Worm (Caenorhabditis elegans) whole organism, young adult: Measurements from ENCODE around the gene D1014.5.

Source experiments
- B0336.3 ChIP-seq: fragments of 200-800 bp; sonication (Bioruptor generic); IDR thresholded peaks from 2 replicates; pipeline ENCODE4 v1.3.6; 2022; ENCODE audit warnings: missing genetic modification characterization, missing compliant biosample characterization
- C17E4.6 ChIP-seq: fragments of 200-800 bp; sonication (Bioruptor generic); IDR thresholded peaks from 2 replicates; pipeline ENCODE4 v1.3.6; 2022; ENCODE audit warnings: missing genetic modification reagents, missing genetic modification characterization, missing compliant biosample characterization
- F23B12.7 ChIP-seq: sonication (generic microtip); optimal IDR thresholded peaks from 2 replicates; lab custom pipeline; 2017; ENCODE audit warnings: missing genetic modification characterization, mild to moderate bottlenecking, missing compliant biosample characterization, antibody characterized with exemption, moderate library complexity; ENCODE audit not compliant: insufficient read depth
- F39B2.1 ChIP-seq: fragments of 200-800 bp; sonication (Bioruptor generic); IDR thresholded peaks from 2 replicates; pipeline ENCODE4 v1.3.6; 2022; ENCODE audit warnings: missing genetic modification reagents, missing genetic modification characterization, missing compliant biosample characterization
- K12H6.12 ChIP-seq: fragments of 200-800 bp; sonication (Bioruptor generic); optimal IDR thresholded peaks from 2 replicates; lab custom pipeline; 2018; ENCODE audit warnings: mild to moderate bottlenecking, missing genetic modification characterization, missing compliant biosample characterization
- T26A5.8 ChIP-seq: sonication (generic microtip); optimal IDR thresholded peaks from 2 replicates; lab custom pipeline; 2016; ENCODE audit warnings: missing genetic modification characterization, missing compliant biosample characterization
- Y67H2A.10 ChIP-seq: fragments of 200-800 bp; sonication (Bioruptor generic); conservative IDR thresholded peaks from 2 replicates; pipeline ENCODE4 v1.3.6; 2022; ENCODE audit warnings: missing genetic modification reagents, missing genetic modification characterization, missing compliant biosample characterization
- Y79H2A.3 ChIP-seq: fragments of 200-800 bp; sonication (Bioruptor generic); conservative IDR thresholded peaks from 2 replicates; pipeline ENCODE4 v1.3.6; 2022; ENCODE audit warnings: missing genetic modification reagents, missing genetic modification characterization, missing compliant biosample characterization
- akir-1 ChIP-seq: fragments of 200-800 bp; sonication (Bioruptor generic); optimal IDR thresholded peaks from 2 replicates; lab custom pipeline; 2018; ENCODE audit warnings: mild to moderate bottlenecking, missing genetic modification characterization, moderate library complexity, missing compliant biosample characterization
- ama-1 ChIP-seq, 3 experiments: fragments of 150-350 bp in 1 of 3; sonication (generic microtip) in 2 of 3; optimal IDR thresholded peaks; 2 replicates each; lab custom pipeline; 2014 to 2018; ENCODE audit warnings: missing biosample characterization in 2 of 3, missing genetic modification characterization in 2 of 3, missing genetic modification reagents in 2 of 3
- aptf-2 ChIP-seq: fragments of 200-800 bp; sonication (Bioruptor generic); conservative IDR thresholded peaks from 2 replicates; pipeline ENCODE4 v1.3.6; 2022; ENCODE audit warnings: missing genetic modification reagents, missing genetic modification characterization, missing compliant biosample characterization
- bed-2 ChIP-seq: fragments of 200-800 bp; sonication (Bioruptor generic); IDR thresholded peaks from 2 replicates; pipeline ENCODE4 v1.3.6; 2022; ENCODE audit warnings: missing genetic modification reagents, missing genetic modification characterization, missing compliant biosample characterization
- ceh-79 ChIP-seq: sonication (generic microtip); optimal IDR thresholded peaks from 2 replicates; lab custom pipeline; 2017; ENCODE audit warnings: mild to moderate bottlenecking, missing genetic modification characterization, missing compliant biosample characterization
- dpl-1 ChIP-seq: fragments of 150-350 bp; optimal IDR thresholded peaks from 2 replicates; lab custom pipeline; 2014; ENCODE audit warnings: missing biosample characterization, missing genetic modification reagents, missing genetic modification characterization
- egl-18 ChIP-seq: fragments of 200-800 bp; sonication (Bioruptor generic); IDR thresholded peaks from 2 replicates; pipeline ENCODE4 v1.3.6; 2022; ENCODE audit warnings: missing genetic modification reagents, missing genetic modification characterization, missing compliant biosample characterization
- egrh-3 ChIP-seq: fragments of 200-800 bp; sonication (Bioruptor generic); IDR thresholded peaks from 2 replicates; pipeline ENCODE4 v1.3.6; 2022; ENCODE audit warnings: missing genetic modification reagents, missing genetic modification characterization, missing compliant biosample characterization
- fkh-3 ChIP-seq: sonication (generic microtip); optimal IDR thresholded peaks from 2 replicates; lab custom pipeline; 2016; ENCODE audit warnings: mild to moderate bottlenecking, missing genetic modification characterization, missing compliant biosample characterization
- hlh-12 ChIP-seq: sonication (generic microtip); optimal IDR thresholded peaks from 2 replicates; lab custom pipeline; 2016; ENCODE audit warnings: missing genetic modification characterization, missing compliant biosample characterization
- hmg-1.2 ChIP-seq: fragments of 200-800 bp; sonication (Bioruptor generic); IDR thresholded peaks from 2 replicates; pipeline ENCODE4 v1.3.6; 2022; ENCODE audit warnings: missing genetic modification reagents, missing genetic modification characterization, missing compliant biosample characterization
- hsf-1 ChIP-seq: fragments of 200-800 bp; sonication (Bioruptor generic); IDR thresholded peaks from 2 replicates; pipeline ENCODE4 v1.3.6; 2022; ENCODE audit warnings: missing genetic modification reagents, missing genetic modification characterization, missing compliant biosample characterization
- let-607 ChIP-seq, 2 experiments: fragments of 200-800 bp in 1 of 2; sonication (Bioruptor generic) in 1 of 2; sonication (generic microtip) in 1 of 2; optimal IDR thresholded peaks; 2 replicates each; lab custom pipeline; 2016 to 2018; ENCODE audit warnings: mild to moderate bottlenecking in 2 of 2, missing compliant biosample characterization in 2 of 2, missing genetic modification characterization in 2 of 2, moderate library complexity in 2 of 2, missing genotype in 1 of 2
- lin-26 ChIP-seq: fragments of 200-800 bp; sonication (Bioruptor generic); IDR thresholded peaks from 2 replicates; pipeline ENCODE4 v1.3.6; 2022; ENCODE audit warnings: missing genetic modification reagents, missing genetic modification characterization, missing compliant biosample characterization
- lsy-27 ChIP-seq: sonication (generic microtip); optimal IDR thresholded peaks from 2 replicates; lab custom pipeline; 2017; ENCODE audit warnings: missing genetic modification characterization, mild to moderate bottlenecking, missing compliant biosample characterization, antibody characterized with exemption, missing genotype, borderline replicate concordance; ENCODE audit not compliant: insufficient read depth
- madf-3 ChIP-seq: fragments of 200-800 bp; sonication (Bioruptor generic); IDR thresholded peaks from 2 replicates; pipeline ENCODE4 v1.3.6; 2022; ENCODE audit warnings: missing genetic modification reagents, missing genetic modification characterization, missing compliant biosample characterization
- madf-6 ChIP-seq: fragments of 200-800 bp; sonication (Bioruptor generic); IDR thresholded peaks from 2 replicates; pipeline ENCODE4 v1.3.6; 2022; ENCODE audit warnings: missing genetic modification reagents, missing genetic modification characterization, missing compliant biosample characterization
- mxl-1 ChIP-seq: sonication (generic microtip); optimal IDR thresholded peaks from 2 replicates; lab custom pipeline; 2016; ENCODE audit warnings: missing genetic modification characterization, missing compliant biosample characterization
- nfyb-1 ChIP-seq: fragments of 200-800 bp; sonication (Bioruptor generic); IDR thresholded peaks from 2 replicates; pipeline ENCODE4 v1.3.6; 2022; ENCODE audit warnings: missing genetic modification reagents, missing genetic modification characterization, missing compliant biosample characterization
- nhr-120 ChIP-seq: fragments of 200-800 bp; sonication (Bioruptor generic); IDR thresholded peaks from 2 replicates; pipeline ENCODE4 v1.3.6; 2022; ENCODE audit warnings: missing genetic modification characterization, missing compliant biosample characterization
- nhr-27 ChIP-seq: fragments of 200-800 bp; sonication (Bioruptor generic); optimal IDR thresholded peaks from 2 replicates; lab custom pipeline; 2018; ENCODE audit warnings: mild to moderate bottlenecking, missing genetic modification characterization, moderate library complexity, missing compliant biosample characterization
- pha-4 ChIP-seq: fragments of 150-350 bp; sonication (generic microtip); optimal IDR thresholded peaks from 2 replicates; lab custom pipeline; 2014; ENCODE audit warnings: missing biosample characterization, missing genetic modification reagents, missing genetic modification characterization
- rcor-1 ChIP-seq: fragments of 200-800 bp; sonication (Bioruptor generic); IDR thresholded peaks from 2 replicates; pipeline ENCODE4 v1.3.6; 2022; ENCODE audit warnings: missing genetic modification reagents, missing genetic modification characterization, missing compliant biosample characterization
- snpc-1.3 ChIP-seq: sonication (generic microtip); optimal IDR thresholded peaks from 2 replicates; lab custom pipeline; 2017; ENCODE audit warnings: missing genetic modification characterization, mild to moderate bottlenecking, missing compliant biosample characterization, antibody characterized with exemption, moderate library complexity, missing genotype, missing genetic modification reagents; ENCODE audit not compliant: insufficient read depth
- snpc-3.4 ChIP-seq: sonication (generic microtip); optimal IDR thresholded peaks from 2 replicates; lab custom pipeline; 2017; ENCODE audit warnings: missing genetic modification characterization, mild to moderate bottlenecking, missing compliant biosample characterization, antibody characterized with exemption, moderate library complexity, missing genotype, missing genetic modification reagents
- sptf-2 ChIP-seq: fragments of 200-800 bp; sonication (Bioruptor generic); optimal IDR thresholded peaks from 2 replicates; lab custom pipeline; 2018; ENCODE audit warnings: mild to moderate bottlenecking, missing genetic modification characterization, missing compliant biosample characterization
- tlf-1 ChIP-seq: fragments of 200-800 bp; sonication (Bioruptor generic); optimal IDR thresholded peaks from 2 replicates; lab custom pipeline; 2018; ENCODE audit warnings: mild to moderate bottlenecking, missing genetic modification characterization, missing compliant biosample characterization
- unc-130 ChIP-seq: sonication (generic microtip); optimal IDR thresholded peaks from 2 replicates; lab custom pipeline; 2016; ENCODE audit warnings: missing genetic modification reagents, missing genetic modification characterization, missing compliant biosample characterization
- xnd-1 ChIP-seq: sonication (generic microtip); optimal IDR thresholded peaks from 2 replicates; lab custom pipeline; 2016; ENCODE audit warnings: missing genotype, missing genetic modification reagents, missing genetic modification characterization, missing compliant biosample characterization
- zim-3 ChIP-seq: sonication (generic microtip); optimal IDR thresholded peaks from 2 replicates; lab custom pipeline; 2017; ENCODE audit warnings: mild to moderate bottlenecking, missing genetic modification characterization, moderate library complexity, missing compliant biosample characterization
- ztf-22 ChIP-seq: fragments of 200-800 bp; sonication (Bioruptor generic); optimal IDR thresholded peaks from 2 replicates; lab custom pipeline; 2018; ENCODE audit warnings: mild to moderate bottlenecking, missing genetic modification characterization, moderate library complexity, missing compliant biosample characterization
- ztf-6 ChIP-seq: fragments of 200-800 bp; sonication (Bioruptor generic); IDR thresholded peaks from 2 replicates; pipeline ENCODE4 v1.3.6; 2022; ENCODE audit warnings: missing genetic modification reagents, missing genetic modification characterization, missing compliant biosample characterization

The D1014.5 gene

ce11 chrV:8090595-8090994 lies 32.9 kb upstream of the D1014.5 start, which contains the start of gene str-130:
TSS of gene str-130 (minus strand) at chrV:8090695.
- TF ChIP-seq zim-3 = no peak
- no peak for TF ChIP-seq T26A5.8 (tag; lab: Kevin White, UChicago)
- TF ChIP-seq nhr-120 (GFP tag; lab: Robert Waterston, UW) = no peak
- TF ChIP-seq lsy-27 (tag; lab: Kevin White, UChicago) = no peak
- no peak for TF ChIP-seq xnd-1 (tag; lab: Kevin White, UChicago)
- TF ChIP-seq madf-3 (GFP tag; lab: Robert Waterston, UW) = no peak
- TF ChIP-seq ztf-22 (GFP tag; lab: Kevin White, UChicago) = no peak
- no peak for TF ChIP-seq mxl-1 (tag; lab: Kevin White, UChicago)
- no peak for TF ChIP-seq akir-1 (GFP tag; lab: Kevin White, UChicago)
- TF ChIP-seq unc-130 = no peak
- TF ChIP-seq egl-18 (GFP tag; lab: Robert Waterston, UW) = no peak

- TF ChIP-seq T26A5.8 (tag; lab: Kevin White, UChicago) = no peak
- TF ChIP-seq F23B12.7 (tag; lab: Kevin White, UChicago) = no peak
- TF ChIP-seq ceh-79 (tag; lab: Kevin White, UChicago) = no peak
- no peak for TF ChIP-seq ama-1 (optimal IDR thresholded peaks at IDR 0.05; lab: Kevin White, UChicago)
- TF ChIP-seq ama-1 (GFP tag; optimal IDR thresholded peaks at IDR 0.05; lab: Kevin White, UChicago) = no peak
- no peak for TF ChIP-seq aptf-2 (GFP tag; lab: Robert Waterston, UW)
- no peak for TF ChIP-seq pha-4 (tag; lab: Kevin White, UChicago)
- TF ChIP-seq ztf-6 (GFP tag; lab: Robert Waterston, UW) = no peak
Observed at ce11 chrV:8092385-8092784, 31.1 kb upstream of the D1014.5 start, which contains the start of gene str-129. TSS of gene str-129 (minus strand) at chrV:8092485.

ce11 chrV:8095378-8095777 lies 28.1 kb upstream of the D1014.5 start, which contains the start of gene str-146:
TSS of gene str-146 (minus strand) at chrV:8095478.
- TF ChIP-seq B0336.3 = no peak
- TF ChIP-seq madf-6 = no peak
- TF ChIP-seq egl-18 (GFP tag; lab: Robert Waterston, UW) = no peak
- TF ChIP-seq hmg-1.2 (GFP tag; lab: Robert Waterston, UW) = no peak
- TF ChIP-seq dpl-1 (GFP tag; lab: Kevin White, UChicago) = no peak
- TF ChIP-seq sptf-2 (GFP tag; lab: Kevin White, UChicago) = no peak
- no peak for TF ChIP-seq nhr-27 (tag; lab: Kevin White, UChicago)
- TF ChIP-seq Y67H2A.10 = no peak
- no peak for TF ChIP-seq fkh-3
- no peak for TF ChIP-seq F39B2.1
- no peak for TF ChIP-seq rcor-1
- TF ChIP-seq snpc-3.4 = no peak
- TF ChIP-seq tlf-1 (GFP tag; lab: Kevin White, UChicago) = no peak
- no peak for TF ChIP-seq snpc-1.3
- TF ChIP-seq lin-26 = no peak
- no peak for TF ChIP-seq bed-2 (GFP tag; lab: Robert Waterston, UW)
- TF ChIP-seq akir-1 (GFP tag; lab: Kevin White, UChicago) = no peak
- no peak for TF ChIP-seq let-607 (tag; optimal IDR thresholded peaks at IDR 0.05; lab: Kevin White, UChicago)
- TF ChIP-seq nfyb-1 (GFP tag; lab: Robert Waterston, UW) = no peak

- TF ChIP-seq hsf-1 (GFP tag; lab: Robert Waterston, UW) = no peak
- TF ChIP-seq egrh-3 (GFP tag; lab: Robert Waterston, UW) = no peak
- TF ChIP-seq Y79H2A.3 = no peak
- TF ChIP-seq K12H6.12 (tag; lab: Kevin White, UChicago) = no peak
- no peak for TF ChIP-seq C17E4.6
- TF ChIP-seq hlh-12 (tag; lab: Kevin White, UChicago) = no peak
Observed at ce11 chrV:8098239-8098638, 25.2 kb upstream of the D1014.5 start, which contains the start of gene str-145. TSS of gene str-145 (minus strand) at chrV:8098339.
